Worm (Caenorhabditis elegans) whole organism, late embryonic: ENCODE results near the gene F13D12.10.
A peak's percentile ranks its signal among the peaks of the same experiment; 100 is the strongest.

Experiments
- C08G9.2 ChIP-seq: sonication (generic microtip); optimal IDR thresholded peaks from 2 replicates; lab custom pipeline; 2016; ENCODE audit warnings: mild to moderate bottlenecking, missing genetic modification characterization, moderate library complexity, missing compliant biosample characterization
- K09A11.1 ChIP-seq: sonication (generic microtip); optimal IDR thresholded peaks from 2 replicates; lab custom pipeline; 2017; ENCODE audit warnings: antibody characterized with exemption, mild to moderate bottlenecking, missing genetic modification characterization, missing compliant biosample characterization; ENCODE audit not compliant: insufficient read depth
- ama-1 ChIP-seq: fragments of 150-350 bp; optimal IDR thresholded peaks from 2 replicates; lab custom pipeline; 2014
- ceh-30 ChIP-seq: fragments of 150-350 bp; optimal IDR thresholded peaks from 2 replicates; lab custom pipeline; 2014; ENCODE audit warnings: missing biosample characterization, missing genetic modification characterization
- dmd-4 ChIP-seq: sonication (generic microtip); optimal IDR thresholded peaks from 2 replicates; lab custom pipeline; 2016; ENCODE audit warnings: borderline replicate concordance, missing genetic modification characterization, missing compliant biosample characterization
- fax-1 ChIP-seq: sonication (generic microtip); optimal IDR thresholded peaks from 2 replicates; lab custom pipeline; 2016; ENCODE audit warnings: missing genotype, missing genetic modification characterization, missing compliant biosample characterization
- hlh-15 ChIP-seq: sonication (generic microtip); optimal IDR thresholded peaks from 2 replicates; lab custom pipeline; 2016; ENCODE audit warnings: missing genetic modification characterization, missing compliant biosample characterization
- nfya-1 ChIP-seq: sonication (generic microtip); optimal IDR thresholded peaks from 2 replicates; lab custom pipeline; 2017; ENCODE audit warnings: missing genetic modification characterization, mild to moderate bottlenecking, missing compliant biosample characterization, antibody characterized with exemption, moderate library complexity
- nhr-11 ChIP-seq: fragments of 150-350 bp; optimal IDR thresholded peaks from 2 replicates; lab custom pipeline; 2014; ENCODE audit warnings: missing biosample characterization, missing genetic modification characterization
- pha-2 ChIP-seq: sonication (generic microtip); optimal IDR thresholded peaks from 2 replicates; lab custom pipeline; 2017; ENCODE audit warnings: mild to moderate bottlenecking, missing genetic modification characterization, missing compliant biosample characterization
- ref-2 ChIP-seq: sonication (generic microtip); optimal IDR thresholded peaks from 2 replicates; lab custom pipeline; 2016; ENCODE audit warnings: missing genetic modification characterization, missing compliant biosample characterization
- tbx-2 ChIP-seq: sonication (generic microtip); optimal IDR thresholded peaks from 2 replicates; lab custom pipeline; 2016; ENCODE audit warnings: missing genetic modification characterization, missing compliant biosample characterization
- unc-3 ChIP-seq, 2 experiments: fragments of 200-800 bp in 1 of 2; sonication (Bioruptor generic) in 1 of 2; sonication (generic microtip) in 1 of 2; conservative IDR thresholded peaks in 1 of 2; optimal IDR thresholded peaks in 1 of 2; 2 replicates each; pipeline versions ENCODE4 v1.3.6 to Lab custom; 2016 to 2022; ENCODE audit warnings: missing compliant biosample characterization in 2 of 2, missing genetic modification characterization in 2 of 2, missing genetic modification reagents in 1 of 2

- TF ChIP-seq tbx-2 (tag; lab: Kevin White, UChicago) (peak; percentile 20), nfya-1 (tag; lab: Kevin White, UChicago) (peak; percentile 20), hlh-15 (tag; lab: Kevin White, UChicago) (no peak), dmd-4 (tag; lab: Kevin White, UChicago) (no peak), ama-1 (lab: Kevin White, UChicago) (no peak), fax-1 (tag; lab: Kevin White, UChicago) (no peak), pha-2 (no peak), nhr-11 (tag; lab: Kevin White, UChicago) (no peak), unc-3 (GFP tag; conservative IDR thresholded peaks at IDR 0.05; lab: Robert Waterston, UW) (no peak), unc-3 (tag; optimal IDR thresholded peaks at IDR 0.05; lab: Kevin White, UChicago) (no peak), K09A11.1 (tag; lab: Kevin White, UChicago) (no peak), C08G9.2 (no peak), ref-2 (tag; lab: Kevin White, UChicago) (no peak), ceh-30 (no peak)
Measured at ce11 chrII:11728545-11729105, 15.0 kb downstream of the F13D12.10 start, which contains the start of gene alh-8.
